Worm (Caenorhabditis elegans): ENCODE data around the gene nhr-263.
"Not testable (repeated sequence)": the region's sequence is repeated elsewhere in the genome, so short reads cannot be mapped to it uniquely, and the experiment has no call there.

Gene nhr-263

DNA sequence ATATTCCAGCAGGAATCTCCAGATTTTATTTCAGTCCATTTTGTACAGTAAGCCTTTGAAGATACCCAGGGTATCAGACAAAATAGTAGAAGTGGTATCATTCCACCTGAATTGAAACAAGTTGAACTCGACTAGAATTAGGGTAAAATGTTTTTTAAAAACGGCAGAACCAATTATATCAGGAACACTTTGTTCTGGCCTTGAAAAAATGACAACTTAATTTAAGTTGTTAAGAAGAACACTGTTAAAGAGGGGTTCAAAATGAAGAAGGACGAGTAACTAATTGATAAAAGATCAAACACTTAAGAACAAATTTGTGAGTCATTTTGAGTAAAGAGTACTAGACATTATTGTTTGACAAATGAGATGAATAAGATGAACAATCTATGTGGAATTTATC, 20.9 kb downstream of the nhr-263 start, which contains the start of gene lmd-4:
TSS of gene lmd-4 (minus strand) at position 101 of the 400 bp plus-strand sequence.
- TF ChIP-seq pha-4 (GFP tag; IDR thresholded peaks at IDR 0.05) (no peak), pha-4 (tag; optimal IDR thresholded peaks at IDR 0.05) (no peak), nhr-10 (tag; optimal IDR thresholded peaks at IDR 0.05) (no peak), F37D6.2 (tag; optimal IDR thresholded peaks at IDR 0.05) (no peak), ceh-44 (GFP tag; IDR thresholded peaks at IDR 0.05) (no peak), daf-16 (GFP tag; optimal IDR thresholded peaks at IDR 0.05) (no peak), daf-16 (tag; optimal IDR thresholded peaks at IDR 0.05) (no peak), set-16 (GFP tag; IDR thresholded peaks at IDR 0.05) (no peak), php-3 (GFP tag; IDR thresholded peaks at IDR 0.05) (no peak)

ce11 chrV:7313233-7313632, 28.6 kb downstream of the nhr-263 start, which contains the start of gene srx-6:
srx-6 (minus strand) TSS chrV:7313333.
- no peak for TF ChIP-seq madf-9 (GFP tag; conservative IDR thresholded peaks at IDR 0.05)
- no peak for TF ChIP-seq vab-7 (GFP tag; IDR thresholded peaks at IDR 0.05)
- no peak for TF ChIP-seq fkh-10 (GFP tag; optimal IDR thresholded peaks at IDR 0.05)
- TF ChIP-seq rbr-2 (tag; optimal IDR thresholded peaks at IDR 0.05) = no peak
- TF ChIP-seq snpc-4 (tag; optimal IDR thresholded peaks at IDR 0.05) = no peak
- TF ChIP-seq pha-4 (GFP tag; IDR thresholded peaks at IDR 0.05) = no peak
- no peak for TF ChIP-seq pha-4 (tag; optimal IDR thresholded peaks at IDR 0.05)
- no peak for TF ChIP-seq attf-4 (tag; optimal IDR thresholded peaks at IDR 0.05)
- TF ChIP-seq spr-3 (GFP tag; optimal IDR thresholded peaks at IDR 0.05) = no peak
- TF ChIP-seq nhr-77 (tag; optimal IDR thresholded peaks at IDR 0.05) = no peak

DNA sequence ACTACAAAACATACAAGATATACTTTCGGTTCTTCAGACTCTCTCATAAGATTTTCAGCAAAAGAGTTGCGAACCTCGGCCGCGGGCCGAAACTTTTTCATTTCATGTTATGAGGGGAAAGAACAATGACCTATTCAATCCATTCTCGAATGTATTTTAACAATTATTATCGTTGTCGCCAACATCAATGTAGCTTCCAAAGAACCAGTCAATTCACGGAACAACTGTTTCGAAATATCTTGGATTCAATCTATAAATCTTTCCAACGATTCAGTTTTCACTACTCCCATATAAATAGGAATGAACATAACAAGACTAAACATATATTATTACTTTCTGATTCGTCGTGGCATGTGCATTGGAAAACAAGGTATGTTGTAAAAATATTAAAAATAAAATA, 34.8 kb downstream of the nhr-263 start, which contains the start of gene F07G11.1:
TSS of gene F07G11.1 (plus strand) at position 301 of the 400 bp plus-strand sequence.
- TF ChIP-seq F44E2.7 (GFP tag; IDR thresholded peaks at IDR 0.05) (no peak), mxl-3 (GFP tag; optimal IDR thresholded peaks at IDR 0.05) (no peak), nhr-77 (tag; optimal IDR thresholded peaks at IDR 0.05) (no peak), lin-29 (GFP tag; IDR thresholded peaks at IDR 0.05) (no peak), madf-5 (GFP tag; IDR thresholded peaks at IDR 0.05) (no peak), lin-13 (GFP tag; optimal IDR thresholded peaks at IDR 0.05) (no peak), madf-9 (GFP tag; conservative IDR thresholded peaks at IDR 0.05) (no peak), spr-3 (GFP tag; optimal IDR thresholded peaks at IDR 0.05) (no peak), duxl-1 (tag; optimal IDR thresholded peaks at IDR 0.05; ENCODE audit: poor library complexity) (no peak)

ce11 chrV:7304506-7304905, 37.3 kb downstream of the nhr-263 start, which contains the start of gene F07G11.2:
F07G11.2 (plus strand) TSS chrV:7304806.
- TF ChIP-seq fkh-10 (GFP tag; optimal IDR thresholded peaks at IDR 0.05); tra-1 (GFP tag; IDR thresholded peaks at IDR 0.05); ztf-7 (tag; optimal IDR thresholded peaks at IDR 0.05): not testable (repeated sequence)

- TF ChIP-seq unc-62 (GFP tag; optimal IDR thresholded peaks at IDR 0.05 in 1 of 2) (peak in 1 of 2 experiments; percentile 55), unc-62 (tag; optimal IDR thresholded peaks at IDR 0.05) (no peak), lin-1 (GFP tag; IDR thresholded peaks at IDR 0.05) (no peak)
Observed at ce11 chrV:7298463-7298862, 43.4 kb downstream of the nhr-263 start, which contains the start of gene F07G11.3. F07G11.3 (plus strand) TSS chrV:7298763.

ce11 chrV:7297263-7297662, 44.6 kb downstream of the nhr-263 start, which contains the start of gene srj-32:
srj-32 (minus strand) TSS chrV:7297363.
- TF ChIP-seq lin-15B (tag; optimal IDR thresholded peaks at IDR 0.05) (no peak), madf-5 (GFP tag; IDR thresholded peaks at IDR 0.05) (no peak), mdt-29 (GFP tag; IDR thresholded peaks at IDR 0.05) (no peak), nhr-25 (tag; optimal IDR thresholded peaks at IDR 0.05; ENCODE audit: borderline replicate concordance, insufficient read depth) (no peak), gei-8 (GFP tag; optimal IDR thresholded peaks at IDR 0.05) (no peak), lin-13 (GFP tag; optimal IDR thresholded peaks at IDR 0.05) (no peak), snpc-4 (tag; optimal IDR thresholded peaks at IDR 0.05) (no peak), ceh-32 (tag; optimal IDR thresholded peaks at IDR 0.05; ENCODE audit: poor library complexity) (no peak), nhr-10 (tag; optimal IDR thresholded peaks at IDR 0.05) (no peak), zag-1 (tag; optimal IDR thresholded peaks at IDR 0.05) (no peak), daf-16 (GFP tag; optimal IDR thresholded peaks at IDR 0.05) (no peak), daf-16 (tag; optimal IDR thresholded peaks at IDR 0.05) (no peak), arid-1 (GFP tag; conservative IDR thresholded peaks at IDR 0.05) (no peak), R02D3.7 (tag; optimal IDR thresholded peaks at IDR 0.05) (no peak), set-16 (GFP tag; IDR thresholded peaks at IDR 0.05) (no peak), hif-1 (tag; optimal IDR thresholded peaks at IDR 0.05) (no peak)
